Worm (Caenorhabditis elegans): ENCODE data around the gene F46B3.7.

Gene F46B3.7

ce11 chrV:20634330-20634729, 15.8 kb upstream of the F46B3.7 start, which contains the start of gene F46B3.16:
Gene F46B3.16 (plus strand): TSS chrV:20634630.
- TF ChIP-seq ZK337.2 (GFP tag; IDR thresholded peaks at IDR 0.05) (no peak), nhr-77 (tag; optimal IDR thresholded peaks at IDR 0.05) (no peak), nhr-237 (tag; optimal IDR thresholded peaks at IDR 0.05) (no peak), mxl-2 (GFP tag; conservative IDR thresholded peaks at IDR 0.05) (no peak)

- TF ChIP-seq rbr-2 (tag; optimal IDR thresholded peaks at IDR 0.05) (no peak), nhr-76 (tag; optimal IDR thresholded peaks at IDR 0.05) (no peak), hmg-1.1 (GFP tag; IDR thresholded peaks at IDR 0.05) (no peak), tra-1 (GFP tag; IDR thresholded peaks at IDR 0.05) (no peak), D1046.2 (GFP tag; IDR thresholded peaks at IDR 0.05) (no peak), lir-3 (tag; optimal IDR thresholded peaks at IDR 0.05) (no peak), sdz-12 (GFP tag; optimal IDR thresholded peaks at IDR 0.05) (no peak), vab-7 (GFP tag; IDR thresholded peaks at IDR 0.05) (no peak), nhr-10 (tag; optimal IDR thresholded peaks at IDR 0.05) (no peak), zag-1 (tag; optimal IDR thresholded peaks at IDR 0.05) (no peak), lsy-2 (tag; optimal IDR thresholded peaks at IDR 0.05) (no peak), unc-39 (tag; optimal IDR thresholded peaks at IDR 0.05) (no peak), attf-4 (tag; optimal IDR thresholded peaks at IDR 0.05) (no peak), Y48G9A.11 (GFP tag; IDR thresholded peaks at IDR 0.05) (no peak), F10B5.3 (tag; optimal IDR thresholded peaks at IDR 0.05) (no peak)
Measured at ce11 chrV:20633619-20634018, 15.1 kb upstream of the F46B3.7 start, which contains the start of gene F46B3.15. Gene F46B3.15 (minus strand): TSS chrV:20633719.

ce11 chrV:20631255-20631654, 12.7 kb upstream of the F46B3.7 start, which contains the start of gene F46B3.14:
Gene F46B3.14 (minus strand): TSS chrV:20631355.
- TF ChIP-seq F49E8.2 (tag; optimal IDR thresholded peaks at IDR 0.05; ENCODE audit: borderline replicate concordance): no peak
- no peak for TF ChIP-seq lsy-2 (tag; optimal IDR thresholded peaks at IDR 0.05)
- no peak for TF ChIP-seq nhr-42 (GFP tag; IDR thresholded peaks at IDR 0.05)
- no peak for TF ChIP-seq F44E2.7 (GFP tag; IDR thresholded peaks at IDR 0.05)
- TF ChIP-seq egl-43 (GFP tag; IDR thresholded peaks at IDR 0.05): no peak
- TF ChIP-seq F37D6.2 (tag; optimal IDR thresholded peaks at IDR 0.05): no peak
- TF ChIP-seq snpc-4 (tag; optimal IDR thresholded peaks at IDR 0.05): no peak
- TF ChIP-seq saeg-2 (GFP tag; IDR thresholded peaks at IDR 0.05): no peak
- TF ChIP-seq tag-97 (GFP tag; IDR thresholded peaks at IDR 0.05): no peak
- no peak for TF ChIP-seq nhr-11 (tag; optimal IDR thresholded peaks at IDR 0.05)
- no peak for TF ChIP-seq nhr-28 (tag; optimal IDR thresholded peaks at IDR 0.05)
- no peak for TF ChIP-seq arid-1 (GFP tag; conservative IDR thresholded peaks at IDR 0.05)
- TF ChIP-seq daf-16 (GFP tag; optimal IDR thresholded peaks at IDR 0.05): no peak
- no peak for TF ChIP-seq daf-16 (tag; optimal IDR thresholded peaks at IDR 0.05)
- TF ChIP-seq nhr-237 (tag; optimal IDR thresholded peaks at IDR 0.05): no peak
- no peak for TF ChIP-seq F26F4.8 (GFP tag; conservative IDR thresholded peaks at IDR 0.05)
- TF ChIP-seq F10B5.3 (tag; optimal IDR thresholded peaks at IDR 0.05): no peak
- no peak for TF ChIP-seq lin-1 (GFP tag; IDR thresholded peaks at IDR 0.05)
- no peak for TF ChIP-seq lin-39 (tag; optimal IDR thresholded peaks at IDR 0.05)
- no peak for TF ChIP-seq egl-27 (tag; optimal IDR thresholded peaks at IDR 0.05)

ce11 chrV:20626043-20626761, 7.7 kb upstream of the F46B3.7 start, which contains the start of the genes F46B3.9 and srz-18:
Gene F46B3.9 (minus strand): TSS chrV:20626143.
Gene srz-18 (plus strand): TSS chrV:20626711.
- TF ChIP-seq hlh-11 (tag; optimal IDR thresholded peaks at IDR 0.05): no peak
- no peak for TF ChIP-seq unc-130 (GFP tag; optimal IDR thresholded peaks at IDR 0.05)
- peak; percentile 30 for TF ChIP-seq aha-1 (tag)

Measured in whole organism, L4 larva.